Worm (Caenorhabditis elegans) whole organism, L4 larva: Measurements from ENCODE around the gene smu-2.

Experiments used
- lsy-2 ChIP-seq, 2 experiments: fragments of 150-350 bp in 1 of 2; sonication (generic microtip) in 1 of 2; optimal IDR thresholded peaks; 2 replicates each; lab custom pipeline; 2014 to 2017; ENCODE audit warnings: missing biosample characterization in 2 of 2, missing genetic modification characterization in 2 of 2
- nhr-25 ChIP-seq: sonication (generic microtip); optimal IDR thresholded peaks from 2 replicates; lab custom pipeline; 2017; ENCODE audit warnings: missing genetic modification characterization, mild to moderate bottlenecking, missing compliant biosample characterization, antibody characterized with exemption, moderate library complexity, borderline replicate concordance; ENCODE audit not compliant: insufficient read depth

DNA sequence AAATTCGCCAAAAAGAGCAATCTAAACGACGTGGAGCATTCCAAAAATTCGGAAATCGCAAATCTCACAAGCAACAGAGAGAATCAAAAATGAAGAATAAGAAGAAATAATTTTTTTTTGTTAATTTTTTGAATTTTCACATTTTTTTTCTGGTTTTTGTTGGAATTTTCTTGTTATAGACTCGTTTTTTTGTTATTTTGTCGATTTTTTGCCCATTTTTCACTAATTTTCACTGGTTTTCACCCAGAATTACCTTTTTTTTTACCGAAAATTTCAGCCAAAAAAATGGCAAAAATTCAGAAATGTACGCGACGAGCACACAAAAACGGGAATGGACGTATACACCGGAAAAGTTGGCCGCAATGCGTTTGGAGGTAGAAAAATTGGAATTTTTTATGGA lies 22.5 kb downstream of the smu-2 start, which contains the start of gene cyh-1:
- TF ChIP-seq lsy-2 (tag; optimal IDR thresholded peaks at IDR 0.05; lab: Kevin White, UChicago) (no peak), nhr-25 (tag; lab: Kevin White, UChicago) (no peak)
